Worm (Caenorhabditis elegans) whole organism, early embryonic: Measurements from ENCODE around the gene egl-8.

Source experiments
- B0310.2 ChIP-seq: sonication (generic microtip); optimal IDR thresholded peaks from 2 replicates; lab custom pipeline; 2016; ENCODE audit warnings: mild to moderate bottlenecking, missing genetic modification characterization, missing compliant biosample characterization
- F13C5.2 ChIP-seq: sonication (generic microtip); optimal IDR thresholded peaks from 2 replicates; lab custom pipeline; 2017; ENCODE audit warnings: mild to moderate bottlenecking, missing genetic modification characterization, inconsistent platforms, missing compliant biosample characterization
- aly-1 ChIP-seq: sonication (generic microtip); optimal IDR thresholded peaks from 2 replicates; lab custom pipeline; 2016; ENCODE audit warnings: missing genetic modification characterization, missing compliant biosample characterization
- ama-1 ChIP-seq: fragments of 150-350 bp; optimal IDR thresholded peaks from 2 replicates; lab custom pipeline; 2014
- ceh-13 ChIP-seq: fragments of 200-800 bp; sonication (Bioruptor generic); optimal IDR thresholded peaks from 2 replicates; lab custom pipeline; 2018; ENCODE audit warnings: mild to moderate bottlenecking, missing genetic modification characterization, missing compliant biosample characterization
- ceh-36 ChIP-seq: sonication (generic microtip); optimal IDR thresholded peaks from 2 replicates; lab custom pipeline; 2016; ENCODE audit warnings: missing genetic modification characterization, inconsistent platforms, missing compliant biosample characterization
- ets-7 ChIP-seq: sonication (generic microtip); optimal IDR thresholded peaks from 2 replicates; lab custom pipeline; 2016; ENCODE audit warnings: missing genotype, missing genetic modification characterization, missing compliant biosample characterization
- flt-1 ChIP-seq: fragments of 200-800 bp; sonication (Bioruptor generic); IDR thresholded peaks from 2 replicates; pipeline ENCODE4 v1.3.6; 2022; ENCODE audit warnings: missing genetic modification characterization, missing compliant biosample characterization
- hmbx-1 ChIP-seq: sonication (generic microtip); optimal IDR thresholded peaks from 2 replicates; lab custom pipeline; 2016; ENCODE audit warnings: mild to moderate bottlenecking, missing genetic modification characterization, missing compliant biosample characterization
- hmg-4 ChIP-seq: fragments of 200-800 bp; sonication (Bioruptor generic); optimal IDR thresholded peaks from 2 replicates; lab custom pipeline; 2018; ENCODE audit warnings: mild to moderate bottlenecking, missing genetic modification characterization, missing compliant biosample characterization
- hnd-1 ChIP-seq: sonication (generic microtip); optimal IDR thresholded peaks from 2 replicates; lab custom pipeline; 2016; ENCODE audit warnings: missing genetic modification characterization, missing compliant biosample characterization
- pes-1 ChIP-seq: fragments of 200-800 bp; sonication (Bioruptor generic); IDR thresholded peaks from 2 replicates; pipeline ENCODE4 v1.3.6; 2022; ENCODE audit warnings: missing genetic modification reagents, missing genetic modification characterization, missing compliant biosample characterization
- scrt-1 ChIP-seq: fragments of 200-800 bp; sonication (Bioruptor generic); IDR thresholded peaks from 2 replicates; pipeline ENCODE4 v1.3.6; 2022; ENCODE audit warnings: missing genetic modification characterization, missing compliant biosample characterization
- sea-1 ChIP-seq: fragments of 200-800 bp; sonication (Bioruptor generic); conservative IDR thresholded peaks from 2 replicates; pipeline ENCODE4 v1.3.6; 2022; ENCODE audit warnings: missing genetic modification characterization, missing compliant biosample characterization
- tbx-11 ChIP-seq: fragments of 200-800 bp; sonication (Bioruptor generic); IDR thresholded peaks from 2 replicates; pipeline ENCODE4 v1.3.6; 2022; ENCODE audit warnings: missing genetic modification characterization, missing compliant biosample characterization
- tbx-37 ChIP-seq: fragments of 200-800 bp; sonication (Bioruptor generic); conservative IDR thresholded peaks from 2 replicates; pipeline ENCODE4 v1.3.6; 2022; ENCODE audit warnings: missing genetic modification reagents, missing genetic modification characterization, missing compliant biosample characterization
- tra-4 ChIP-seq: sonication (generic microtip); optimal IDR thresholded peaks from 2 replicates; lab custom pipeline; 2017; ENCODE audit warnings: missing genetic modification characterization, missing compliant biosample characterization

egl-8 gene

ce11 chrV:68112-68511 lies 47.5 kb downstream of the egl-8 start:
- TF ChIP-seq hmbx-1 (tag; lab: Kevin White, UChicago) (no peak), B0310.2 (tag; lab: Kevin White, UChicago) (no peak), tbx-11 (GFP tag; lab: Robert Waterston, UW) (no peak), tbx-37 (GFP tag; lab: Robert Waterston, UW) (no peak), pes-1 (GFP tag; lab: Robert Waterston, UW) (no peak), sea-1 (GFP tag; lab: Robert Waterston, UW) (no peak), ets-7 (tag; lab: Kevin White, UChicago) (no peak), ceh-13 (GFP tag; lab: Kevin White, UChicago) (no peak), ceh-36 (tag; lab: Kevin White, UChicago) (no peak), hnd-1 (tag; lab: Kevin White, UChicago) (no peak), flt-1 (GFP tag; lab: Robert Waterston, UW) (no peak), aly-1 (no peak), scrt-1 (GFP tag; lab: Robert Waterston, UW) (no peak), tra-4 (no peak), hmg-4 (GFP tag; lab: Kevin White, UChicago) (no peak), F13C5.2 (no peak)

ce11 chrV:83732-84131 lies 63.1 kb downstream of the egl-8 start, which contains the start of gene daam-1:
Gene daam-1, minus strand, starts transcription at chrV:83832.
- no peak for TF ChIP-seq tbx-37 (GFP tag; lab: Robert Waterston, UW)
- no peak for TF ChIP-seq ets-7 (tag; lab: Kevin White, UChicago)
- no peak for TF ChIP-seq B0310.2 (tag; lab: Kevin White, UChicago)
- no peak for TF ChIP-seq hnd-1 (tag; lab: Kevin White, UChicago)
- TF ChIP-seq tbx-11 (GFP tag; lab: Robert Waterston, UW): no peak
- TF ChIP-seq ceh-36 (tag; lab: Kevin White, UChicago): no peak
- no peak for TF ChIP-seq tra-4
- no peak for TF ChIP-seq hmg-4 (GFP tag; lab: Kevin White, UChicago)
- TF ChIP-seq scrt-1 (GFP tag; lab: Robert Waterston, UW): no peak
- TF ChIP-seq ama-1 (lab: Kevin White, UChicago): no peak
